Fruit fly (Drosophila melanogaster) whole organism, adult: Measurements from ENCODE around the gene CG9164.

Experiments
- CG11617 ChIP-seq: fragments of 200-800 bp; sonication (Bioruptor generic); optimal IDR thresholded peaks from 2 replicates; lab custom pipeline; 2017; ENCODE audit warnings: mild to moderate bottlenecking, missing biosample characterization, missing genetic modification reagents, missing genetic modification characterization
- CG12768 ChIP-seq: fragments of 200-800 bp; sonication (Bioruptor generic); optimal IDR thresholded peaks from 2 replicates; lab custom pipeline; 2017; ENCODE audit warnings: missing biosample characterization, missing genetic modification characterization, mild to moderate bottlenecking, moderate library complexity, missing genetic modification reagents
- CG14711 ChIP-seq: fragments of 200-800 bp; sonication (Bioruptor generic); optimal IDR thresholded peaks from 2 replicates; lab custom pipeline; 2018; ENCODE audit warnings: missing biosample characterization, mild to moderate bottlenecking, missing genetic modification characterization, moderate library complexity
- CG1620 ChIP-seq: fragments of 200-800 bp; sonication (Bioruptor generic); optimal IDR thresholded peaks from 2 replicates; lab custom pipeline; 2016; ENCODE audit warnings: missing biosample characterization, missing genetic modification characterization
- CG33017 ChIP-seq: fragments of 200-800 bp; sonication (Bioruptor generic); optimal IDR thresholded peaks from 2 replicates; lab custom pipeline; 2018; ENCODE audit warnings: missing biosample characterization, mild to moderate bottlenecking, missing genetic modification characterization, moderate library complexity
- CG5204 ChIP-seq: fragments of 200-800 bp; sonication (Bioruptor generic); optimal IDR thresholded peaks from 2 replicates; lab custom pipeline; 2016; ENCODE audit warnings: missing biosample characterization, missing genetic modification characterization
- CG7045 ChIP-seq: fragments of 200-800 bp; sonication (Bioruptor generic); optimal IDR thresholded peaks from 2 replicates; lab custom pipeline; 2017; ENCODE audit warnings: missing biosample characterization, mild to moderate bottlenecking, missing genetic modification characterization
- CG7101 ChIP-seq: fragments of 200-800 bp; sonication (Bioruptor generic); optimal IDR thresholded peaks from 2 replicates; lab custom pipeline; 2018; ENCODE audit warnings: missing biosample characterization, mild to moderate bottlenecking, missing genetic modification characterization, moderate library complexity
- Clk ChIP-seq: fragments of 200-800 bp; sonication (Bioruptor generic); optimal IDR thresholded peaks from 2 replicates; lab custom pipeline; 2017; ENCODE audit warnings: missing biosample characterization, missing genetic modification characterization
- Crg-1 ChIP-seq: fragments of 200-800 bp; sonication (Bioruptor generic); optimal IDR thresholded peaks from 2 replicates; lab custom pipeline; 2016; ENCODE audit warnings: missing biosample characterization, missing genetic modification characterization
- Hr96 ChIP-seq: fragments of 200-800 bp; sonication (Bioruptor generic); optimal IDR thresholded peaks from 2 replicates; lab custom pipeline; 2016; ENCODE audit warnings: missing biosample characterization, missing genetic modification characterization
- Mnt ChIP-seq: fragments of 200-800 bp; sonication (Bioruptor generic); optimal IDR thresholded peaks from 2 replicates; lab custom pipeline; 2016; ENCODE audit warnings: missing biosample characterization, mild to moderate bottlenecking, missing genetic modification characterization
- bab1 ChIP-seq: fragments of 200-800 bp; sonication (Bioruptor generic); optimal IDR thresholded peaks from 3 replicates; lab custom pipeline; 2019; ENCODE audit warnings: missing biosample characterization, mild to moderate bottlenecking, missing genetic modification characterization, moderate library complexity
- cic ChIP-seq: fragments of 200-800 bp; sonication (Bioruptor generic); optimal IDR thresholded peaks from 2 replicates; lab custom pipeline; 2017; ENCODE audit warnings: missing biosample characterization, mild to moderate bottlenecking, missing genetic modification characterization, moderate library complexity
- cnc ChIP-seq, 2 experiments: fragments of >200 bp; optimal IDR thresholded peaks; 2 replicates each; lab custom pipeline; 2017
- kay ChIP-seq: fragments of 200-800 bp; sonication (Bioruptor generic); peaks from one replicate; lab custom pipeline; 2016; ENCODE audit warnings: missing biosample characterization, missing genetic modification characterization, borderline replicate concordance
- ovo ChIP-seq: fragments of 200-800 bp; sonication (Bioruptor generic); optimal IDR thresholded peaks from 2 replicates; lab custom pipeline; 2016; ENCODE audit warnings: missing biosample characterization, missing genetic modification characterization
- pad ChIP-seq: fragments of 200-800 bp; sonication (Bioruptor generic); optimal IDR thresholded peaks from 3 replicates; lab custom pipeline; 2017; ENCODE audit warnings: missing biosample characterization, missing genetic modification characterization, mild to moderate bottlenecking, moderate library complexity, missing genetic modification reagents
- tj ChIP-seq: fragments of 200-800 bp; sonication (Bioruptor generic); optimal IDR thresholded peaks from 3 replicates; lab custom pipeline; 2017; ENCODE audit warnings: missing biosample characterization, mild to moderate bottlenecking, missing genetic modification characterization, moderate library complexity
- toe ChIP-seq: fragments of 200-800 bp; sonication (Bioruptor generic); optimal IDR thresholded peaks from 2 replicates; lab custom pipeline; 2016; ENCODE audit warnings: missing biosample characterization, missing genetic modification characterization

CG9164 gene

DNA sequence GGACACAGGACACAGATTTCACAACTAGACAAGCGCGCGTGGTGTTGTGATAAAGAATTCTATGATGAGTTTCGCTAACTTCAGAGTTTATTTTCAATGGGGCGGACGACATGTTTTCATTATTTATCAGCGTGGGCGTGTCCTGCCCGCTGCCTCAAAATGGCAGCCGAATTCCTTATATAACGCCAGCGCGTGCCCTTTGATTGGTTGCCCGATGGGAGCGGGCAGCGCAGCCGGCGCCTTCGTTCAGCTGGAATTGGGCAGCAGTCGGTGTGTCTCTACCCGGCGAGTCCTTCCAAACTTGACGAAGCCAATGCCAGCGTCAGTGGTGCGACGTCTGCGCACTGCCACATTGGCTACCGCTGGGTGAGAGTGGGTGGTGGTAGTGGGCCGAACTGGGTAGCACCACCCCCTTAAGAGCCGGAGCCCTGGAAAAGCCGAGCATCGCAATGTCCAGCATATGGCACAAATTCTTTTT is 6.2 kb downstream of the CG9164 start, which contains the start of gene acj6:
TSS of gene acj6 (minus strand) at position 51 of the 478 bp plus-strand sequence.
- TF ChIP-seq ovo: no peak
- TF ChIP-seq toe: no peak
- TF ChIP-seq CG33017: no peak
- TF ChIP-seq Mnt (GFP tag; lab: Kevin White, UChicago): no peak
- TF ChIP-seq CG7101 (tag; lab: Kevin White, UChicago): no peak
- no peak for TF ChIP-seq CG14711 (tag; lab: Kevin White, UChicago)
- TF ChIP-seq bab1 (GFP tag; lab: Kevin White, UChicago): no peak
- TF ChIP-seq cic: no peak
- TF ChIP-seq pad: no peak
- no peak for TF ChIP-seq CG12768
- TF ChIP-seq CG7045: no peak

DNA sequence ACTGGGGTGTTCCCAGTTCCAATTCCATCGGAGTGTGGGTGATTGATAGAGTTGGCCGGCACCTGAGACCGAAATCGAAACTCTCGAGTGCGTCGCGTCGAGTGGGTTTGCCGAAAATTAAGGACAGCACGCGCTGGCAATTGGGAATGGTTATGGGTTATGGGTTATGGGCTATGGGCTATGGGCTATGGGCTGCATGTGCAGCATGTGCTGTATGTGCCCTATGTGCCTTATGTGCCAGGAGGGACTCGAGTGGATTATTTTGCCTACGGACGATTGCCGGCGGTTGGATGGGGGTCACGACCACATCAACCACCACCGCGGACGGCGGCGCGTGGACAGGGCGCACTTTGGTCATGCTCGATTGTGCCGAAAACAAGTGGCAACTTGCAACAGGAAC is 15.1 kb downstream of the CG9164 start:
- TF ChIP-seq Crg-1 (GFP tag; lab: Kevin White, UChicago) (no peak), CG7101 (tag; lab: Kevin White, UChicago) (no peak), CG5204 (GFP tag; lab: Kevin White, UChicago) (no peak), tj (no peak), cnc (optimal IDR thresholded peaks at IDR 0.05; lab: Kevin White, UChicago) (no peak), Clk (GFP tag; lab: Kevin White, UChicago) (no peak), kay (GFP tag; lab: Kevin White, UChicago) (no peak), CG11617 (GFP tag; lab: Kevin White, UChicago) (no peak), toe (no peak), CG33017 (no peak), CG1620 (no peak), Hr96 (GFP tag; lab: Kevin White, UChicago) (no peak), CG14711 (tag; lab: Kevin White, UChicago) (no peak), CG7045 (no peak), pad (no peak), CG12768 (no peak), Mnt (GFP tag; lab: Kevin White, UChicago) (no peak)

DNA sequence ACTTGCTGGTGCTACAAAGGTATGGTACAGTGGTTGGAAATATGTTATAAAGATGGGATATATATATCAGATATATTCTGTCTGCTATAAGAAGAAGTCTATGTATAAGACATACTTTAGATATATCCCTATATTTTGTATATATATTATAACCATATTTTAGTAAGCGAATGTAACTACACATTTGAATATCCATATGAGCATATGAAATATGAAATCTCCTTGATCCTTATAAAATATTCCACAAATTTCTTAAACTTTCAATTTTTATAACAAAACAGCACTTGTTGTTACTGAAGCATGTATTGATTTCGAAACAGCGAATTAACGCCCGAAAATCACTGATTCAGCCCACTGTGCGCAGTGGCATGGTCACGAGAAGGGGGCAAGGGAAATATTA is 20.8 kb downstream of the CG9164 start:
- TF ChIP-seq bab1 (GFP tag; lab: Kevin White, UChicago): no peak
- no peak for TF ChIP-seq ovo
- no peak for TF ChIP-seq toe
- TF ChIP-seq CG5204 (GFP tag; lab: Kevin White, UChicago): no peak
- TF ChIP-seq CG7101 (tag; lab: Kevin White, UChicago): no peak
- no peak for TF ChIP-seq Hr96 (GFP tag; lab: Kevin White, UChicago)
- no peak for TF ChIP-seq Mnt (GFP tag; lab: Kevin White, UChicago)
- TF ChIP-seq kay (GFP tag; lab: Kevin White, UChicago): no peak
- no peak for TF ChIP-seq pad
- no peak for TF ChIP-seq cic
- TF ChIP-seq CG7045: no peak
- no peak for TF ChIP-seq Crg-1 (GFP tag; lab: Kevin White, UChicago)
- TF ChIP-seq CG33017: no peak
- no peak for TF ChIP-seq CG12768
- no peak for TF ChIP-seq CG14711 (tag; lab: Kevin White, UChicago)
- no peak for TF ChIP-seq cnc (optimal IDR thresholded peaks at IDR 0.05; lab: Kevin White, UChicago)

DNA sequence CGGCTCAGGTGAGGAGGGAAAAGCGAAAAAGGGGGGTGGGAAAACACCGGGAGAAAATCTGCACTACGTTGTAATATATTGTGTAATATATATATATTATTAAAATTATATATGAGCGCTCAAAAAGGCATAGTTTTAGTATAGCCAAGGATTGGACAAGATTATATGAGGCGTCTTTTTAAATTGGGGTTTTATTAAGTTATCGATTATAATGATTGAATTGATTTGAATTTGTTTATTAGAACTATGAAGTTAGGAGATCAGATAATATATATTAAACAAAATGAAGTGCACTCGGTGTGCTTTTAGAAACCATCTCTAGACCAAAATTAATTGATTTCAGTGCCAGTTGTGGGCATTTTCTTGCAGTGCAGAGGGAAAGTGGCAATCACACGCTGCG is 21.6 kb downstream of the CG9164 start:
- TF ChIP-seq kay (GFP tag; lab: Kevin White, UChicago): no peak
- no peak for TF ChIP-seq Clk (GFP tag; lab: Kevin White, UChicago)
- TF ChIP-seq CG12768: no peak
- TF ChIP-seq pad: no peak

DNA sequence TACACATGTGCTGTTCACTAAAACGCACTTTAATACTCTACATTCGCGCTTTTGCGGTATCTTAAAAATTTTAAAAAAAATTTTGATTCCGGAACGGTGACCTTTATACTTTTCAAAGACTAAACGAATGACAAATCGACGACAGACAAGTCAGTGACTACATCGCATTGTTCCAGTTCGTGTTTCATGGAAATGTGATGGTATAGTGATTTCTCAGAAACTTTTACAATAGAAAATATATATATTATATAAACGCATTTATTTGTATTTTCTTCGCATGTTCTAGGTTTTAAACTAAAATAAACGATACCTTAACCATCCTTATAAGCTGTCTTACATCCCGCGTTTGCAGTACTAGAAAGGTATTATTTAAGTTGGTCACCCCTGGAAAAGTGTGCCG is 24.3 kb downstream of the CG9164 start, which contains the start of gene Pp1-13C:
TSS of gene Pp1-13C (minus strand) at position 101 of the 400 bp plus-strand sequence.
- TF ChIP-seq CG12768 (no peak), bab1 (GFP tag; lab: Kevin White, UChicago) (no peak)

DNA sequence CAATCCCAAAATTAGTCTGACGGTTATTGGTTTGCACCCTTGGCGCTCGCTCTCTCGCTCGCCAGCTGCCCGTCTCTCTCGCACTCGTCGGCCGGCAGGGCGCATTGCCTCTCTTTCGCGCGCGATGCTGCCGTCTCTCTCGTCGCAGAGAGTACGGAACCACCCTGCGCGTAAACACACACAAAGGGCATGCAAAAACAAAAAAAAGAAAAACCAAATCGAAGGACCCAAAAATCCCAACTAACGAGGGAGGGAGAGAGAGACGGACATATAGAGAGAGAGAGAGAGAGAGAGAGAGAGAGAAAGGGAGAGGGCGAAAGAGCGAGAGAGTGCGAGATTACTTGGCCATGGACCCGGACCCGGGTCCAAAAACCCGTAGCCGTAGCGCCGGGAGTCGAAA is 28.8 kb downstream of the CG9164 start:
- TF ChIP-seq bab1 (GFP tag; lab: Kevin White, UChicago) (no peak), tj (no peak), CG5204 (GFP tag; lab: Kevin White, UChicago) (no peak)

dm6 chrX:15353654-15354053 is 31.6 kb downstream of the CG9164 start:
- TF ChIP-seq CG1620 (no peak), CG33017 (no peak)

dm6 chrX:15352692-15353091 is 32.5 kb downstream of the CG9164 start:
- TF ChIP-seq tj: no peak
- TF ChIP-seq Mnt (GFP tag; lab: Kevin White, UChicago): no peak
- no peak for TF ChIP-seq CG1620
- no peak for TF ChIP-seq CG7101 (tag; lab: Kevin White, UChicago)
- TF ChIP-seq Hr96 (GFP tag; lab: Kevin White, UChicago): no peak
- no peak for TF ChIP-seq CG5204 (GFP tag; lab: Kevin White, UChicago)
- no peak for TF ChIP-seq CG33017
- no peak for TF ChIP-seq cnc (optimal IDR thresholded peaks at IDR 0.05; lab: Kevin White, UChicago)
- no peak for TF ChIP-seq Crg-1 (GFP tag; lab: Kevin White, UChicago)
- TF ChIP-seq kay (GFP tag; lab: Kevin White, UChicago): no peak
- TF ChIP-seq cic: no peak
